Fruit fly (Drosophila melanogaster): ENCODE results near the gene Iml1.

Iml1 gene

dm6 chr3L:1533699-1534431 is at the start of gene Iml1:
Iml1 (minus strand) TSS chr3L:1534034.
- TF ChIP-seq CG8478 (optimal IDR thresholded peaks at IDR 0.05) = no peak
- no peak for TF ChIP-seq CTCF (optimal IDR thresholded peaks at IDR 0.05)

- TF ChIP-seq CG8478 (optimal IDR thresholded peaks at IDR 0.05) = no peak
- TF ChIP-seq CTCF (optimal IDR thresholded peaks at IDR 0.05) = no peak
These were observed 47.0 kb upstream of the Iml1 start for dm6 chr3L:1580821-1581220.

dm6 chr3L:1580194-1580593 is 46.4 kb upstream of the Iml1 start:
- no peak for TF ChIP-seq CG8478 (optimal IDR thresholded peaks at IDR 0.05)
- TF ChIP-seq CTCF (optimal IDR thresholded peaks at IDR 0.05) = no peak

dm6 chr3L:1579169-1579853 is 45.5 kb upstream of the Iml1 start:
- TF ChIP-seq CTCF (optimal IDR thresholded peaks at IDR 0.05) (no peak), CG8478 (optimal IDR thresholded peaks at IDR 0.05) (no peak)

- TF ChIP-seq CTCF (optimal IDR thresholded peaks at IDR 0.05) (peak in 1 of 2 experiments; percentile 48), CG8478 (optimal IDR thresholded peaks at IDR 0.05) (no peak)
These were observed 44.6 kb upstream of the Iml1 start for dm6 chr3L:1578391-1578948.

dm6 chr3L:1577338-1577737 is 43.5 kb upstream of the Iml1 start:
- TF ChIP-seq CG8478 (optimal IDR thresholded peaks at IDR 0.05) = no peak
- no peak for TF ChIP-seq CTCF (optimal IDR thresholded peaks at IDR 0.05)

dm6 chr3L:1576489-1577106 is 42.8 kb upstream of the Iml1 start, which contains the start of gene CG13917:
CG13917 (plus strand) TSS chr3L:1576699.
- TF ChIP-seq CTCF (optimal IDR thresholded peaks at IDR 0.05) = peak in 1 of 2 experiments; percentile 54
- no peak for TF ChIP-seq CG8478 (optimal IDR thresholded peaks at IDR 0.05)

- TF ChIP-seq CTCF (optimal IDR thresholded peaks at IDR 0.05) (no peak), CG8478 (optimal IDR thresholded peaks at IDR 0.05) (no peak)
These were observed 42.0 kb upstream of the Iml1 start for dm6 chr3L:1575731-1576376.

- TF ChIP-seq CTCF (optimal IDR thresholded peaks at IDR 0.05) = no peak
- no peak for TF ChIP-seq CG8478 (optimal IDR thresholded peaks at IDR 0.05)
These were observed 39.4 kb upstream of the Iml1 start for dm6 chr3L:1573191-1573590.

dm6 chr3L:1571077-1571476 is 37.2 kb upstream of the Iml1 start:
- no peak for TF ChIP-seq CG8478 (optimal IDR thresholded peaks at IDR 0.05)
- TF ChIP-seq CTCF (optimal IDR thresholded peaks at IDR 0.05) = no peak

dm6 chr3L:1569966-1570276 is 36.1 kb upstream of the Iml1 start:
- no peak for TF ChIP-seq CTCF (optimal IDR thresholded peaks at IDR 0.05)
- TF ChIP-seq CG8478 (optimal IDR thresholded peaks at IDR 0.05) = no peak

- no peak for TF ChIP-seq CTCF (optimal IDR thresholded peaks at IDR 0.05)
- TF ChIP-seq CG8478 (optimal IDR thresholded peaks at IDR 0.05) = no peak
These were observed 35.5 kb upstream of the Iml1 start, which contains the start of gene Tmep for dm6 chr3L:1569162-1569965. Tmep (plus strand) TSS chr3L:1569181.

- TF ChIP-seq CG8478 (optimal IDR thresholded peaks at IDR 0.05) (no peak), CTCF (optimal IDR thresholded peaks at IDR 0.05) (no peak)
These were observed 34.7 kb upstream of the Iml1 start, which contains the start of gene CG7879 for dm6 chr3L:1568225-1569161. CG7879 (minus strand) TSS chr3L:1568608.

All from S2 (cell line).